Worm (Caenorhabditis elegans): ENCODE data around the gene psmd-9.

- TF ChIP-seq cog-1 (tag; optimal IDR thresholded peaks at IDR 0.05) (no peak), med-1 (GFP tag; optimal IDR thresholded peaks at IDR 0.05; ENCODE audit: insufficient read depth) (no peak), tab-1 (GFP tag; IDR thresholded peaks at IDR 0.05) (no peak), flt-1 (GFP tag; IDR thresholded peaks at IDR 0.05) (no peak), T22C8.4 (GFP tag; IDR thresholded peaks at IDR 0.05) (no peak)
Observed at ce11 chrII:6884568-6884967, 17.3 kb upstream of the psmd-9 start.
